Worm (Caenorhabditis elegans) whole organism, early embryonic: ENCODE results near the gene gskl-1.

Source experiments
- B0310.2 ChIP-seq: sonication (generic microtip); optimal IDR thresholded peaks from 2 replicates; lab custom pipeline; 2016; ENCODE audit warnings: mild to moderate bottlenecking, missing genetic modification characterization, missing compliant biosample characterization
- F13C5.2 ChIP-seq: sonication (generic microtip); optimal IDR thresholded peaks from 2 replicates; lab custom pipeline; 2017; ENCODE audit warnings: mild to moderate bottlenecking, missing genetic modification characterization, inconsistent platforms, missing compliant biosample characterization
- aly-1 ChIP-seq: sonication (generic microtip); optimal IDR thresholded peaks from 2 replicates; lab custom pipeline; 2016; ENCODE audit warnings: missing genetic modification characterization, missing compliant biosample characterization
- ama-1 ChIP-seq: fragments of 150-350 bp; optimal IDR thresholded peaks from 2 replicates; lab custom pipeline; 2014
- ets-7 ChIP-seq: sonication (generic microtip); optimal IDR thresholded peaks from 2 replicates; lab custom pipeline; 2016; ENCODE audit warnings: missing genotype, missing genetic modification characterization, missing compliant biosample characterization
- flt-1 ChIP-seq: fragments of 200-800 bp; sonication (Bioruptor generic); IDR thresholded peaks from 2 replicates; pipeline ENCODE4 v1.3.6; 2022; ENCODE audit warnings: missing genetic modification characterization, missing compliant biosample characterization
- hmbx-1 ChIP-seq: sonication (generic microtip); optimal IDR thresholded peaks from 2 replicates; lab custom pipeline; 2016; ENCODE audit warnings: mild to moderate bottlenecking, missing genetic modification characterization, missing compliant biosample characterization
- hnd-1 ChIP-seq: sonication (generic microtip); optimal IDR thresholded peaks from 2 replicates; lab custom pipeline; 2016; ENCODE audit warnings: missing genetic modification characterization, missing compliant biosample characterization
- pes-1 ChIP-seq: fragments of 200-800 bp; sonication (Bioruptor generic); IDR thresholded peaks from 2 replicates; pipeline ENCODE4 v1.3.6; 2022; ENCODE audit warnings: missing genetic modification reagents, missing genetic modification characterization, missing compliant biosample characterization
- scrt-1 ChIP-seq: fragments of 200-800 bp; sonication (Bioruptor generic); IDR thresholded peaks from 2 replicates; pipeline ENCODE4 v1.3.6; 2022; ENCODE audit warnings: missing genetic modification characterization, missing compliant biosample characterization
- sea-1 ChIP-seq: fragments of 200-800 bp; sonication (Bioruptor generic); conservative IDR thresholded peaks from 2 replicates; pipeline ENCODE4 v1.3.6; 2022; ENCODE audit warnings: missing genetic modification characterization, missing compliant biosample characterization
- tbx-11 ChIP-seq: fragments of 200-800 bp; sonication (Bioruptor generic); IDR thresholded peaks from 2 replicates; pipeline ENCODE4 v1.3.6; 2022; ENCODE audit warnings: missing genetic modification characterization, missing compliant biosample characterization
- tbx-37 ChIP-seq: fragments of 200-800 bp; sonication (Bioruptor generic); conservative IDR thresholded peaks from 2 replicates; pipeline ENCODE4 v1.3.6; 2022; ENCODE audit warnings: missing genetic modification reagents, missing genetic modification characterization, missing compliant biosample characterization

DNA sequence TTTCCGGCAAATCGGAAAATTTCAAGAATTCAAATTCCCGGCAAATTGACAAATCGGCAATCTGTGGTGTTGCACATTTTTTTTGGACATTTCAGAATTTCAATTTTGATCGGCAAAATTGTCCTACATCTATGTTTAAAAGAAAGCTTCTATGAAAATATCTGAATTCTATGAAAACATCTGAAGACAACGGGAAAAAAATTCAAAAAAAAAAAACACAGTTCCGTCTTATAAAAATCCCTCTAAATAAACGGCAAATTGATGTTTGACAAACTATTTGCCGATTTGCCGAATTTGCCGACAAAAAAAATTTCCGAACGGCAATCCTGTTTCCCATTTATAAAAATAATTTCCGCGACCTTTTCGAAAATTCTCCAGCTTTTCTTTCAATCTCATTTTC is 33.0 kb upstream of the gskl-1 start, which contains the start of gene F44F4.15:
- TF ChIP-seq pes-1 (GFP tag; lab: Robert Waterston, UW) (no peak), ama-1 (no peak), aly-1 (tag; lab: Kevin White, UChicago) (no peak), tbx-37 (GFP tag; lab: Robert Waterston, UW) (no peak), ets-7 (tag; lab: Kevin White, UChicago) (no peak), flt-1 (no peak), sea-1 (GFP tag; lab: Robert Waterston, UW) (no peak), hnd-1 (tag; lab: Kevin White, UChicago) (no peak), hmbx-1 (tag; lab: Kevin White, UChicago) (no peak), tbx-11 (GFP tag; lab: Robert Waterston, UW) (no peak), scrt-1 (GFP tag; lab: Robert Waterston, UW) (no peak), B0310.2 (tag; lab: Kevin White, UChicago) (no peak), F13C5.2 (tag; lab: Kevin White, UChicago) (no peak)
